Worm (Caenorhabditis elegans) whole organism, early embryonic: ENCODE measurements around the gene ZK666.14.
A peak's percentile ranks its signal among the peaks of the same experiment; 100 is the strongest.

Experiments used
- B0310.2 ChIP-seq: sonication (generic microtip); optimal IDR thresholded peaks from 2 replicates; lab custom pipeline; 2016; ENCODE audit warnings: mild to moderate bottlenecking, missing genetic modification characterization, missing compliant biosample characterization
- F13C5.2 ChIP-seq: sonication (generic microtip); optimal IDR thresholded peaks from 2 replicates; lab custom pipeline; 2017; ENCODE audit warnings: mild to moderate bottlenecking, missing genetic modification characterization, inconsistent platforms, missing compliant biosample characterization
- aly-1 ChIP-seq: sonication (generic microtip); optimal IDR thresholded peaks from 2 replicates; lab custom pipeline; 2016; ENCODE audit warnings: missing genetic modification characterization, missing compliant biosample characterization
- ama-1 ChIP-seq: fragments of 150-350 bp; optimal IDR thresholded peaks from 2 replicates; lab custom pipeline; 2014
- ceh-13 ChIP-seq: fragments of 200-800 bp; sonication (Bioruptor generic); optimal IDR thresholded peaks from 2 replicates; lab custom pipeline; 2018; ENCODE audit warnings: mild to moderate bottlenecking, missing genetic modification characterization, missing compliant biosample characterization
- ceh-36 ChIP-seq: sonication (generic microtip); optimal IDR thresholded peaks from 2 replicates; lab custom pipeline; 2016; ENCODE audit warnings: missing genetic modification characterization, inconsistent platforms, missing compliant biosample characterization
- ets-7 ChIP-seq: sonication (generic microtip); optimal IDR thresholded peaks from 2 replicates; lab custom pipeline; 2016; ENCODE audit warnings: missing genotype, missing genetic modification characterization, missing compliant biosample characterization
- flt-1 ChIP-seq: fragments of 200-800 bp; sonication (Bioruptor generic); IDR thresholded peaks from 2 replicates; pipeline ENCODE4 v1.3.6; 2022; ENCODE audit warnings: missing genetic modification characterization, missing compliant biosample characterization
- hmbx-1 ChIP-seq: sonication (generic microtip); optimal IDR thresholded peaks from 2 replicates; lab custom pipeline; 2016; ENCODE audit warnings: mild to moderate bottlenecking, missing genetic modification characterization, missing compliant biosample characterization
- hmg-4 ChIP-seq: fragments of 200-800 bp; sonication (Bioruptor generic); optimal IDR thresholded peaks from 2 replicates; lab custom pipeline; 2018; ENCODE audit warnings: mild to moderate bottlenecking, missing genetic modification characterization, missing compliant biosample characterization
- hnd-1 ChIP-seq: sonication (generic microtip); optimal IDR thresholded peaks from 2 replicates; lab custom pipeline; 2016; ENCODE audit warnings: missing genetic modification characterization, missing compliant biosample characterization
- pes-1 ChIP-seq: fragments of 200-800 bp; sonication (Bioruptor generic); IDR thresholded peaks from 2 replicates; pipeline ENCODE4 v1.3.6; 2022; ENCODE audit warnings: missing genetic modification reagents, missing genetic modification characterization, missing compliant biosample characterization
- scrt-1 ChIP-seq: fragments of 200-800 bp; sonication (Bioruptor generic); IDR thresholded peaks from 2 replicates; pipeline ENCODE4 v1.3.6; 2022; ENCODE audit warnings: missing genetic modification characterization, missing compliant biosample characterization
- sea-1 ChIP-seq: fragments of 200-800 bp; sonication (Bioruptor generic); conservative IDR thresholded peaks from 2 replicates; pipeline ENCODE4 v1.3.6; 2022; ENCODE audit warnings: missing genetic modification characterization, missing compliant biosample characterization
- tbx-11 ChIP-seq: fragments of 200-800 bp; sonication (Bioruptor generic); IDR thresholded peaks from 2 replicates; pipeline ENCODE4 v1.3.6; 2022; ENCODE audit warnings: missing genetic modification characterization, missing compliant biosample characterization
- tbx-37 ChIP-seq: fragments of 200-800 bp; sonication (Bioruptor generic); conservative IDR thresholded peaks from 2 replicates; pipeline ENCODE4 v1.3.6; 2022; ENCODE audit warnings: missing genetic modification reagents, missing genetic modification characterization, missing compliant biosample characterization
- tra-4 ChIP-seq: sonication (generic microtip); optimal IDR thresholded peaks from 2 replicates; lab custom pipeline; 2017; ENCODE audit warnings: missing genetic modification characterization, missing compliant biosample characterization

ZK666.14 gene

ce11 chrII:10494467-10494866 lies at the start of gene ZK666.14:
ZK666.14 (plus strand) TSS chrII:10494767.
- TF ChIP-seq tbx-37 (GFP tag; lab: Robert Waterston, UW), result no peak
- TF ChIP-seq F13C5.2 (tag; lab: Kevin White, UChicago), result no peak
- TF ChIP-seq hmbx-1, result no peak
- TF ChIP-seq tra-4 (tag; lab: Kevin White, UChicago), result no peak
- no peak for TF ChIP-seq aly-1
- TF ChIP-seq ama-1 (lab: Kevin White, UChicago), result no peak
- TF ChIP-seq pes-1 (GFP tag; lab: Robert Waterston, UW), result no peak
- TF ChIP-seq hnd-1, result no peak
- TF ChIP-seq flt-1 (GFP tag; lab: Robert Waterston, UW), result no peak
- no peak for TF ChIP-seq ceh-13 (GFP tag; lab: Kevin White, UChicago)
- no peak for TF ChIP-seq scrt-1 (GFP tag; lab: Robert Waterston, UW)
- TF ChIP-seq ceh-36 (tag; lab: Kevin White, UChicago), result no peak
- no peak for TF ChIP-seq tbx-11 (GFP tag; lab: Robert Waterston, UW)
- TF ChIP-seq B0310.2, result no peak
- TF ChIP-seq ets-7, result no peak

- TF ChIP-seq ama-1 (lab: Kevin White, UChicago), result no peak
- TF ChIP-seq aly-1, result no peak
- no peak for TF ChIP-seq flt-1 (GFP tag; lab: Robert Waterston, UW)
- TF ChIP-seq hnd-1, result no peak
- no peak for TF ChIP-seq ceh-36 (tag; lab: Kevin White, UChicago)
- no peak for TF ChIP-seq tra-4 (tag; lab: Kevin White, UChicago)
- TF ChIP-seq F13C5.2 (tag; lab: Kevin White, UChicago), result no peak
- TF ChIP-seq tbx-37 (GFP tag; lab: Robert Waterston, UW), result no peak
- TF ChIP-seq hmg-4 (GFP tag; lab: Kevin White, UChicago), result no peak
- no peak for TF ChIP-seq ets-7
- TF ChIP-seq scrt-1 (GFP tag; lab: Robert Waterston, UW), result no peak
- TF ChIP-seq hmbx-1, result no peak
- TF ChIP-seq tbx-11 (GFP tag; lab: Robert Waterston, UW), result no peak
- no peak for TF ChIP-seq B0310.2
- no peak for TF ChIP-seq sea-1
- no peak for TF ChIP-seq ceh-13 (GFP tag; lab: Kevin White, UChicago)
Observed at ce11 chrII:10444971-10445707, 49.4 kb upstream of the ZK666.14 start.

DNA sequence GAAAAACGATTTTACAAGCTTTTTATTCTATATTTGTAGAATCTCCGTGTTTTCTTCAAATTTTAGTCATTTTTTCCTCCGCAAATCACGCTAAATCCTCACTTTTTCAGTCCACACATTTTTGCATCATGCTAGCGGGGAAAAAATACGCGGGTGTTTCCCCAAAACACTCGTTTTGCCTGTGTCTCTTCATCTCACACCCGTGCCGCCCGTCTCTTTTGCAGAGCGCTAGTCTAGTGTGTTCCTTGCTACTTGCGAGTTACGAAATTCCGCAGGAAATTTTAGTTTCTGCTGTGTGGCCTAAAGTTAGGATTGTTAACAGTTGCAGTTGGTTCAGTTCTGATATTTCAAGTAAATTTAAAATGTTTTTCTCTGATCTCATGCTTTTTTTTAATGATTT lies 48.8 kb upstream of the ZK666.14 start:
- TF ChIP-seq tbx-11 (GFP tag; lab: Robert Waterston, UW) (0 out of 2 replicates have a peak, but pooled peaks have one; percentile 27), hmbx-1 (no peak), hmg-4 (GFP tag; lab: Kevin White, UChicago) (peak; percentile 11)

DNA sequence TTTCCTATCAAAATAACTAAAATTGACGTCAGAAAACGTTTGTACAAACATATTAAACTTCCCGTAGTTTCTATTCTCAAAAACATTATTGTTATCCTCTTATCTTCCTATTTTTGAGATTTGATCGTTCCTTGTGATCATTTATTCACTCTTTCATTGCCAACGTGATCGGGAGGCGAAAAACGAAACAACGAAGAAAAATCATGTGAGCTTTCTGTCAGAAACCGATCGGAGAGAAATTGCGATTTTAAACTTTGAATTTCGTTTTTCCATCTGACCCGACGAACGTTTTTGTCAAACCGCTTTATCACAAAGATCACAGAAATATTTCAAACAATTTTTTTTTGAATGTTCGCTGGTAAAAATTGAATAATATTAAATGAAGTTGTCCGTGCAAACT lies 48.3 kb upstream of the ZK666.14 start:
- TF ChIP-seq B0310.2, result no peak
- no peak for TF ChIP-seq ceh-36 (tag; lab: Kevin White, UChicago)
- TF ChIP-seq aly-1, result no peak
- no peak for TF ChIP-seq tbx-11 (GFP tag; lab: Robert Waterston, UW)
- TF ChIP-seq ama-1 (lab: Kevin White, UChicago), result no peak
- no peak for TF ChIP-seq ceh-13 (GFP tag; lab: Kevin White, UChicago)
- no peak for TF ChIP-seq sea-1
- no peak for TF ChIP-seq ets-7
- no peak for TF ChIP-seq F13C5.2 (tag; lab: Kevin White, UChicago)
- TF ChIP-seq flt-1 (GFP tag; lab: Robert Waterston, UW), result no peak
- TF ChIP-seq scrt-1 (GFP tag; lab: Robert Waterston, UW), result no peak
- no peak for TF ChIP-seq tra-4 (tag; lab: Kevin White, UChicago)
- no peak for TF ChIP-seq hnd-1
- no peak for TF ChIP-seq hmbx-1

DNA sequence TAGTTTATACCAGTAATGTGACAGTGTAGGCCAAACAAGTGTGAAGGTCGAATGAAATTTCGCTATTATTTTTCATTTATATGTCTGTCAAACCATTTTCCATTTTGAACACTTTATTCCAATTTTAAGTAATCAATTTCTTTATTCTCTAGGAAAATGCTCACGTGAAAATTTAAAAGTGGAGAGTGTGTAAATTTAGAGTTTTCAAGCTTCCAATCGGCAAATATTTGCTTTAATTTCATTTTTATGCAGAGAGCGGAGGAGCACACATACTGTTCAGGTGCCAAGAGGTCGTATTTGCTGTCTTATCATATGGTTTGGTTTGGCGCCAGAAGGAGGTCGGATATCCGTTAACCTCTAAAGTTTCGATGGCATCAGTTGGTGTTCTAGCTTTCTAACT lies 47.8 kb upstream of the ZK666.14 start:
- TF ChIP-seq pes-1 (GFP tag; lab: Robert Waterston, UW), result no peak
- no peak for TF ChIP-seq ceh-13 (GFP tag; lab: Kevin White, UChicago)

- TF ChIP-seq pes-1 (GFP tag; lab: Robert Waterston, UW) (no peak), ets-7 (no peak), B0310.2 (no peak), tbx-11 (GFP tag; lab: Robert Waterston, UW) (no peak), F13C5.2 (tag; lab: Kevin White, UChicago) (no peak), aly-1 (no peak), hmbx-1 (no peak), sea-1 (no peak)
Observed at ce11 chrII:10447348-10448316, 46.9 kb upstream of the ZK666.14 start, which contains the start of gene ZK673.2. ZK673.2 (plus strand) TSS chrII:10448266.

DNA sequence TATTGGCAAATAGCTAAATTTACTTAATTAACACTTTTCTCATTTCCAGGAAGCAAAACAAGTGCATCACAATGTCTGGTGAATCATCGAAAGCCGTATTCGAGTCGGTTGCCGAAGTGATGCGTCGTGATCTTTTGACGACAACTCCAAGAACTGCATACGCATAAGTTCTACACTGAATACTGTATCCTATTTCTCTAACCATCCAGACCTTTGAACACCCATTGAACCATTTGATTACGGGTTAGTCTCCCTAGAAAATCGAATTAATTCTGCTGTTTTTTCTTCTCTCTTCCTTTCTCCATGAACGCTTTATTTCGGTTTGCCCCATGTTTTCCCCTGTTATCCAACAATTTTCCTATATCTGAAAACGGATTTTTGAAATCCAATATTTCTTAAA lies 44.9 kb upstream of the ZK666.14 start, which contains the start of gene lin-56:
TSS of gene lin-56 (plus strand) at position 301 of the 400 bp plus-strand sequence.
- no peak for TF ChIP-seq tra-4 (tag; lab: Kevin White, UChicago)
- no peak for TF ChIP-seq aly-1

DNA sequence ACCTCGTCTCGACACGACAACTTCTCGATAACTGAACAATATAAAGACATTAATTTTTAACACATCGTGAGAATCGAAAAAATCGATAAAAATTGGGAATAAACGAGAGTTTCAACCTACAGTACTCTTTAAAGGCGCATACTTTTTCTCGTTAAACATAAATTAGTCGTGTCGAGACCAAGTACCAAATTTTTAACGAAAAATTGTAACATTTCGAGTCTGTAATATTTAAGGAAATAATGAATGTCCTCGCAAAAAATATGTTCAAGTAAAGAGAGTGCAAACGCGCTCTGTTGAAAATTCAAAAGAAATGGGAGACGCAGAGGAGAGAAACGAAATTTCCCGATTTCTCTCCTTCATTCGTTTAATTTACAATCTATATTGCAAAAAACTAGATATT lies 44.2 kb upstream of the ZK666.14 start:
- no peak for TF ChIP-seq sea-1
- TF ChIP-seq tbx-37 (GFP tag; lab: Robert Waterston, UW), result no peak
- TF ChIP-seq scrt-1 (GFP tag; lab: Robert Waterston, UW), result no peak
- TF ChIP-seq ceh-13 (GFP tag; lab: Kevin White, UChicago), result no peak
